Worm (Caenorhabditis elegans) whole organism, L4/young adult: ENCODE results near the gene Y39A1A.16.

Experiments used
- W03F9.2 ChIP-seq: fragments of 150-350 bp; optimal IDR thresholded peaks from 2 replicates; lab custom pipeline; 2014; ENCODE audit warnings: missing biosample characterization, missing genetic modification characterization
- dao-5 ChIP-seq: sonication (generic microtip); optimal IDR thresholded peaks from 2 replicates; lab custom pipeline; 2016; ENCODE audit warnings: missing genotype, missing genetic modification characterization, moderate library complexity, missing compliant biosample characterization

- TF ChIP-seq dao-5: no peak
- TF ChIP-seq W03F9.2 (tag; lab: Kevin White, UChicago): no peak
Measured at ce11 chrIII:10730510-10730909, 51.4 kb downstream of the Y39A1A.16 start, which contains the start of gene tat-3.
